Worm (Caenorhabditis elegans) whole organism, L4 larva: ENCODE measurements around the gene Y22D7AL.16.

Source experiments
- F26F4.8 ChIP-seq: fragments of 200-800 bp; sonication (Bioruptor generic); conservative IDR thresholded peaks from 2 replicates; pipeline ENCODE4 v1.3.6; 2022; ENCODE audit warnings: missing genetic modification characterization, missing compliant biosample characterization
- T20F7.1 ChIP-seq: fragments of 200-800 bp; sonication (Bioruptor generic); optimal IDR thresholded peaks from 2 replicates; lab custom pipeline; 2018; ENCODE audit warnings: mild to moderate bottlenecking, missing genetic modification characterization, missing compliant biosample characterization
- Y105C5A.15 ChIP-seq: fragments of 200-800 bp; sonication (Bioruptor generic); IDR thresholded peaks from 2 replicates; pipeline ENCODE4 v1.3.6; 2022; ENCODE audit warnings: missing genetic modification characterization, missing compliant biosample characterization
- Y48G9A.11 ChIP-seq: fragments of 200-800 bp; sonication (Bioruptor generic); IDR thresholded peaks from 2 replicates; pipeline ENCODE4 v1.3.6; 2022; ENCODE audit warnings: missing genetic modification reagents, missing genetic modification characterization, missing compliant biosample characterization
- Y75B8A.6 ChIP-seq: fragments of 200-800 bp; sonication (Bioruptor generic); IDR thresholded peaks from 2 replicates; pipeline ENCODE4 v1.3.6; 2022; ENCODE audit warnings: missing genetic modification reagents, missing genetic modification characterization, missing compliant biosample characterization
- ZK546.5 ChIP-seq, 2 experiments: sonication (generic microtip); optimal IDR thresholded peaks; 2 replicates each; lab custom pipeline; 2017; ENCODE audit warnings: missing biosample characterization in 2 of 2, missing genetic modification characterization in 2 of 2
- aha-1 ChIP-seq: fragments of 150-350 bp; peaks from one replicate; lab custom pipeline; 2014; ENCODE audit warnings: missing biosample characterization, missing genetic modification characterization
- ceh-20 ChIP-seq: fragments of 200-800 bp; sonication (Bioruptor generic); IDR thresholded peaks from 2 replicates; pipeline ENCODE4 v1.3.6; 2022; ENCODE audit warnings: missing genetic modification reagents, missing genetic modification characterization, missing compliant biosample characterization
- ceh-28 ChIP-seq: fragments of 150-350 bp; optimal IDR thresholded peaks from 2 replicates; lab custom pipeline; 2014; ENCODE audit warnings: missing biosample characterization, missing genetic modification reagents, missing genetic modification characterization
- ctbp-1 ChIP-seq: fragments of 200-800 bp; sonication (Bioruptor generic); IDR thresholded peaks from 2 replicates; pipeline ENCODE4 v1.3.6; 2022; ENCODE audit warnings: missing genetic modification reagents, missing genetic modification characterization, missing compliant biosample characterization
- daf-12 ChIP-seq: fragments of 150-350 bp; optimal IDR thresholded peaks from 2 replicates; lab custom pipeline; 2014; ENCODE audit warnings: missing biosample characterization, missing genetic modification reagents, missing genetic modification characterization
- daf-16 ChIP-seq, 3 experiments: sonication (generic microtip); optimal IDR thresholded peaks; 2 replicates each; lab custom pipeline; 2016 to 2017; ENCODE audit warnings: missing genetic modification characterization in 3 of 3, missing genetic modification reagents in 3 of 3, mild to moderate bottlenecking in 2 of 3, missing compliant biosample characterization in 2 of 3, missing biosample characterization in 1 of 3, moderate library complexity in 1 of 3
- daf-8 ChIP-seq: fragments of 200-800 bp; sonication (Bioruptor generic); IDR thresholded peaks from 2 replicates; pipeline ENCODE4 v1.3.6; 2022; ENCODE audit warnings: missing genetic modification characterization, missing compliant biosample characterization
- fos-1 ChIP-seq: fragments of 150-350 bp; optimal IDR thresholded peaks from 2 replicates; lab custom pipeline; 2014; ENCODE audit warnings: missing biosample characterization, missing genetic modification characterization
- gei-8 ChIP-seq: fragments of 200-800 bp; sonication (Bioruptor generic); optimal IDR thresholded peaks from 2 replicates; lab custom pipeline; 2018; ENCODE audit warnings: mild to moderate bottlenecking, missing genetic modification characterization, missing compliant biosample characterization
- hif-1 ChIP-seq, 2 experiments: sonication (generic microtip); optimal IDR thresholded peaks; 2 replicates each; lab custom pipeline; 2016 to 2017; ENCODE audit warnings: missing compliant biosample characterization in 2 of 2, missing genetic modification characterization in 2 of 2, missing genetic modification reagents in 2 of 2, missing genotype in 2 of 2, mild to moderate bottlenecking in 1 of 2
- hlh-11 ChIP-seq: fragments of 200-800 bp; sonication (Bioruptor generic); optimal IDR thresholded peaks from 2 replicates; lab custom pipeline; 2018; ENCODE audit warnings: mild to moderate bottlenecking, missing genetic modification characterization, missing compliant biosample characterization
- hmg-1.1 ChIP-seq: fragments of 200-800 bp; sonication (Bioruptor generic); IDR thresholded peaks from 2 replicates; pipeline ENCODE4 v1.3.6; 2022; ENCODE audit warnings: missing genetic modification reagents, missing genetic modification characterization, missing compliant biosample characterization
- lim-7 ChIP-seq: fragments of 200-800 bp; sonication (Bioruptor generic); IDR thresholded peaks from 2 replicates; pipeline ENCODE4 v1.3.6; 2022; ENCODE audit warnings: missing genetic modification characterization, missing compliant biosample characterization
- madf-9 ChIP-seq: fragments of 200-800 bp; sonication (Bioruptor generic); conservative IDR thresholded peaks from 2 replicates; pipeline ENCODE4 v1.3.6; 2022; ENCODE audit warnings: missing genetic modification reagents, missing genetic modification characterization, missing compliant biosample characterization
- mdt-29 ChIP-seq: fragments of 200-800 bp; sonication (Bioruptor generic); IDR thresholded peaks from 2 replicates; pipeline ENCODE4 v1.3.6; 2022; ENCODE audit warnings: missing genetic modification reagents, missing genetic modification characterization, missing compliant biosample characterization
- mes-2 ChIP-seq: sonication (generic microtip); optimal IDR thresholded peaks from 2 replicates; lab custom pipeline; 2016; ENCODE audit warnings: missing genotype, mild to moderate bottlenecking, missing genetic modification characterization, missing compliant biosample characterization; ENCODE audit not compliant: poor library complexity, severe bottlenecking
- nhr-41 ChIP-seq: fragments of 200-800 bp; sonication (Bioruptor generic); IDR thresholded peaks from 2 replicates; pipeline ENCODE4 v1.3.6; 2022; ENCODE audit warnings: missing genetic modification reagents, missing genetic modification characterization, missing compliant biosample characterization
- php-3 ChIP-seq: fragments of 200-800 bp; sonication (Bioruptor generic); IDR thresholded peaks from 2 replicates; pipeline ENCODE4 v1.3.6; 2022; ENCODE audit warnings: missing genetic modification reagents, missing genetic modification characterization, missing compliant biosample characterization
- pqm-1 ChIP-seq: sonication (generic microtip); optimal IDR thresholded peaks from 2 replicates; lab custom pipeline; 2017; ENCODE audit warnings: missing biosample characterization, missing genetic modification characterization
- sdz-12 ChIP-seq: fragments of 200-800 bp; sonication (Bioruptor generic); optimal IDR thresholded peaks from 2 replicates; lab custom pipeline; 2018; ENCODE audit warnings: mild to moderate bottlenecking, missing genetic modification characterization, missing compliant biosample characterization
- set-16 ChIP-seq: fragments of 200-800 bp; sonication (Bioruptor generic); IDR thresholded peaks from 2 replicates; pipeline ENCODE4 v1.3.6; 2022; ENCODE audit warnings: missing genetic modification reagents, missing genetic modification characterization, missing compliant biosample characterization
- unc-62 ChIP-seq, 3 experiments: fragments of 150-350 bp in 1 of 3; sonication (generic microtip); optimal IDR thresholded peaks in 2 of 3; peaks in 1 of 3; 1 replicate in 1 of 3; 2 replicates in 2 of 3; lab custom pipeline; 2014 to 2017; ENCODE audit warnings: missing biosample characterization in 3 of 3, missing genetic modification characterization in 3 of 3, missing genetic modification reagents in 3 of 3, missing genotype in 1 of 3
- zfp-3 ChIP-seq: fragments of 200-800 bp; sonication (Bioruptor generic); conservative IDR thresholded peaks from 2 replicates; pipeline ENCODE4 v1.3.6; 2022; ENCODE audit warnings: missing genetic modification reagents, missing genetic modification characterization, missing compliant biosample characterization
- ztf-7 ChIP-seq: fragments of 150-350 bp; optimal IDR thresholded peaks from 2 replicates; lab custom pipeline; 2014; ENCODE audit warnings: missing biosample characterization, missing genetic modification characterization

The Y22D7AL.16 gene

DNA sequence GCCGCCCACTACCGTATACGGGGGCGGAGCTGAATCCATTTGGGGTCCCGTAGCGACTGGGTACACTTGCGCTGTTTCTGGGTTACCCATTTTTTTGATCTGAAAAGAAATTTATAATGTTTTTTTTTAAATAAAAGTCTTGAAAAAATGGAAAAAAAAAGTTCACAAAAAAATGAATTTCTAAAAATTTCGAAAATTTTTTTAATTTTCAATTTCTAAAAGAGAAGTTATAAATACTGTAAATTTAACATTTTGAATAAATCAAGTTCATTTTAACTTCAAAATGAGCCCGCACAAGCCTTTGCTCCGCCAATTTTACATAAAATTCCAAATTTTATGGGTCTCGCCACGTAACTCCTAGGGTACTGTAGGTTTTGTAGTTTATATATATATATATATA is 5.3 kb downstream of the Y22D7AL.16 start, which contains the start of gene Y22D7AL.15:
Gene Y22D7AL.15, minus strand, starts transcription at position 101 of the 400 bp plus-strand sequence.
- TF ChIP-seq gei-8 (no peak), set-16 (GFP tag; lab: Robert Waterston, UW) (peak; percentile 17; the same call in 1 of the 2 replicates)

DNA sequence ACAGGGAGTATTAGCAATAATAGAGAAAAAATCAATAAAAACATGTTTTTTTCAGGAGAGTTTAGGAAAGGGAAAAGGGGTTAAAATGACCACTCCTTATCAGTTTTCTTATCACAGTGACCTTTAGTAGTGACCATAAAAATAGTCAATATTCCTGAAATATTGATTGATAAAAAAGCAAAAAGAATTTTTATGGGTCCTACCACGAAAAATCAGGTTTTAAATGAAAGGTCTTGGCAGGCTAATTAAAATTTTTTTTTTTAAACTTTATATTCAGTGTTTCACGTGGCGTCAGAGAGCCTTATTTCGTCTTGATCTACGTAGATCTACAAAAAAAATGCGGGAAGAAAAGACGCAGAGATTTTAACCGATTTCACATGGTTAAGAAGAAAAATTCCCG is 7.6 kb downstream of the Y22D7AL.16 start, which contains the start of gene cht-4:
Gene cht-4, minus strand, starts transcription at position 101 of the 400 bp plus-strand sequence.
- TF ChIP-seq unc-62 (GFP tag; optimal IDR thresholded peaks at IDR 0.05 in 1 of 2; lab: Kevin White, UChicago), result no peak
- TF ChIP-seq unc-62 (tag; optimal IDR thresholded peaks at IDR 0.05; lab: Kevin White, UChicago), result no peak
- TF ChIP-seq daf-16 (GFP tag; optimal IDR thresholded peaks at IDR 0.05; lab: Kevin White, UChicago), result no peak
- peak; percentile 46 for TF ChIP-seq daf-16 (tag; optimal IDR thresholded peaks at IDR 0.05; lab: Kevin White, UChicago)

DNA sequence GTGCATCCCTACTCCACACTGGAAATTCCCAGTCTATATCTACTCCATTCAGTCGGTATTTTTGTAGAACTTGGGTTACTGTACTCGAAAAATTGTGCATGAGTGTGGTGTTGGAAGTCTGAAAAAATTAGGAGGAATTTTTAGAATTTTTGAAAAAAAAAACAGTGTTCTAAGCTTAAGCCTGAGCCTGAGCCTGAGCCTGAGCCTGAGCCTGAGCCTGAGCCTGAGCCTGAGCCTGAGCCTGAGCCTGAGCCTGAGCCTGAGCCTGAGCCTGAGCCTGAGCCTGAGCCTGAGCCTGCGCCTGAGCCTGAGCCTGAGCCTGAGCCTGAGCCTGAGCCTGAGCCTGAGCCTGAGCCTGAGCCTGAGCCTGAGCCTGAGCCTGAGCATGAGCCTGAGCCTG is 8.7 kb downstream of the Y22D7AL.16 start:
- TF ChIP-seq set-16 (GFP tag; lab: Robert Waterston, UW), result peak; percentile 43; the same call in 1 of the 2 replicates

DNA sequence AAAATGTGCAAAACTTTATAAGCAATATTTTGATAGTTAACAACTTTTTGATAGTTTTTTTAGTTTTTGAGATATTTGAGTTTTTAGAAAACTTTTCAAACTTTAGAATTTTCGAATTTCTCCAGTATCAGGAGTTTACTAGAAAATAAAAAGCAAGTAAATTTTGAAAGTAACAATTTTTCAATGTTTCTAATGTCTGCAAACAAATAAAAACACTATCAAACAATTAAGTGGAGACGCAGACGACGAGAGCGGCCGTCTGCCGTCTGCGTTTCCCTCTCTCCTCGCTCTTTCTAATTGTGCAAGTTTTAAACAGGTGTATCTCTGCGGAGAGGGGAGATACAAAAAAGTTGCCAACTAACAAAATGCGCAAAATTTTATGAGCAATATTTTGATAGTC is 12.1 kb downstream of the Y22D7AL.16 start:
- TF ChIP-seq aha-1 (tag; lab: Kevin White, UChicago) (peak; percentile 79), Y75B8A.6 (GFP tag; lab: Robert Waterston, UW) (no peak)
- TF ChIP-seq, all 104 proteins: peak for 1

DNA sequence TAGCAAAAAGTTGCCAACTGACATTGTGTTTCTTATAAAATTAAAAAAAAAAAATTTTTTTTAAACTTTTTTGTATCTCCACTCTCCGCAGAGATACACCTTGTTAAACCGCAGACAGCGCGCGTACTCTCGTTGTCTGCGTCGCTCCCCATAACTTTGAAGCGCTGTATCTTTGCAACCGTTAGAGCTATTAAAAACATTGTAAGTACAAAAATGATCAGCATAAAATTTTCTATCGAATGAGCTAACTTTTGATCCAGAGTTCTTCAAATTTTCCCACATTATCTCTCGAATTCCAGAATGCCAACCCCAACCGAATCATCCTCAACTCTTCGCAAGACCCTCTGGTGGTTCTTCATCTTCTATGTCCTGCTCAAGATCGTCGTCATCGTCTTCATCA is 12.8 kb downstream of the Y22D7AL.16 start, which contains the start of gene Y22D7AL.1:
Gene Y22D7AL.1, plus strand, starts transcription at position 301 of the 400 bp plus-strand sequence.
- TF ChIP-seq madf-9 (GFP tag; lab: Robert Waterston, UW), result no peak
- no peak for TF ChIP-seq daf-16 (GFP tag; optimal IDR thresholded peaks at IDR 0.05; lab: Kevin White, UChicago)
- TF ChIP-seq daf-16 (tag; optimal IDR thresholded peaks at IDR 0.05; lab: Kevin White, UChicago), result no peak
- TF ChIP-seq ztf-7, result no peak
- TF ChIP-seq zfp-3, result no peak
- TF ChIP-seq nhr-41, result no peak
- no peak for TF ChIP-seq Y48G9A.11 (GFP tag; lab: Robert Waterston, UW)
- TF ChIP-seq ctbp-1, result no peak

DNA sequence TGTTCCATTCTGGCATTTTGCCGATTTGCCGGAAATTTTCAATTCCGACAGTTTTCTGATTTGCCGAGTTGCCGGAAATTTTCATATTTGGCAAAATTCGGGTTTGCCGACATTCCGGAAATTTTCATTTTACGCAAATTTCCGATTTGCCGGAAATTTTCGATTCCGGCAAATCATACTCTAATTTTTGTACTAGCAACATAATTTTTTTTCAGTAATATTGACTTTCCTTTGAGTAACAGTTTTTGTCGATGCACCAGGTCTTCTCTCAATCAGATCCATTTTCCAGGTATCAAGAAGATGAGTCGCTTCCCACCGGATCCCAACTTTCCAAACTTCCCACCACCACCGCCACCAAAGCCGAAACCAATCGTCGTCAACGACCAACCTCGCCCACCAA is 23.9 kb downstream of the Y22D7AL.16 start, which contains the start of gene Y22D7AL.3:
Gene Y22D7AL.3, plus strand, starts transcription at position 301 of the 400 bp plus-strand sequence.
- TF ChIP-seq hif-1 (tag; optimal IDR thresholded peaks at IDR 0.05; lab: Kevin White, UChicago), result no peak
- TF ChIP-seq aha-1 (tag; lab: Kevin White, UChicago), result peak; percentile 28

DNA sequence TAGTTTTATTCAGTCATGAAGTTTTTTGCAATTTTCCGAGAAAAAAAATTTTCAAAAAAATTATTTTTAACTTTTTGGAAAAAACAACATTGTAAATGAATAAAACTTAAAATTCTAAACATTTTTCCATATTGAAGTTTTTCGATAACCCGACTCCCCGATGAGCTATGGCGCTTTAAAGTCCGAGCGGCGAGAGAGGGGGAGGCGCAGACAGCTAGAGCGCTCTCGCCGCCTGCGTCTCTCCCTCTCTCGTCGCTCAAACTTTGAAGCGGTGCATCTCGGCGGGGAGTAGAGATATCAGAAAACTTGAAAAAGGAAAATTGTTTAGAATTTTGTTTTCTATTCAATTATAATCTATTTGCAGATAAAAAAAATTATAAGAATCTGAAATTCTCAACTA is 26.7 kb downstream of the Y22D7AL.16 start:
- TF ChIP-seq pqm-1 (tag; lab: Kevin White, UChicago), result no peak
- TF ChIP-seq Y105C5A.15 (GFP tag; lab: Robert Waterston, UW), result no peak
- TF ChIP-seq daf-12 (tag; lab: Kevin White, UChicago), result no peak
- peak; percentile 82 for TF ChIP-seq set-16 (GFP tag; lab: Robert Waterston, UW)
- TF ChIP-seq lim-7 (GFP tag; lab: Robert Waterston, UW), result no peak
- no peak for TF ChIP-seq daf-8
- no peak for TF ChIP-seq hmg-1.1 (GFP tag; lab: Robert Waterston, UW)

DNA sequence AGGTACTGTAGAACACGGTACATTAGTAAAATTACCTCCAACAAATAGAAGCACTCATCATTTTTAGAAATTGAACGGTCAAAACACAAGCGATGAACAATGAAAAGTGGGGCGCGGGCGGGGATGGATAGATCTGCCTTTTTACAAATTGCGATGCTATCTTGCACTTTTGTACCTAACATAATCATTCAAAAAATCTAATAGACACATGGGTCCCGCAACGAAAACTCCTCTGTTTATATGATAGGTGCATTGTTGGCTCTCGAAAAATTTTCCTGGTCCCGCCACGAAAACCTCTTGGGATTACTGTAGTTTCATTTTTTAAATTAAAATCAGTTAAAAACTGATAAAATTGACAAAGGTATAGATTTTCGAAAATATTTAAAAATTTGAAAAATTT is 30.7 kb downstream of the Y22D7AL.16 start, which contains the start of gene Y22D7AL.11:
Gene Y22D7AL.11, minus strand, starts transcription at position 101 of the 400 bp plus-strand sequence.
- no peak for TF ChIP-seq ctbp-1
- no peak for TF ChIP-seq ceh-28 (tag; lab: Kevin White, UChicago)
- no peak for TF ChIP-seq F26F4.8 (GFP tag; lab: Robert Waterston, UW)
- TF ChIP-seq fos-1 (tag; lab: Kevin White, UChicago), result no peak

DNA sequence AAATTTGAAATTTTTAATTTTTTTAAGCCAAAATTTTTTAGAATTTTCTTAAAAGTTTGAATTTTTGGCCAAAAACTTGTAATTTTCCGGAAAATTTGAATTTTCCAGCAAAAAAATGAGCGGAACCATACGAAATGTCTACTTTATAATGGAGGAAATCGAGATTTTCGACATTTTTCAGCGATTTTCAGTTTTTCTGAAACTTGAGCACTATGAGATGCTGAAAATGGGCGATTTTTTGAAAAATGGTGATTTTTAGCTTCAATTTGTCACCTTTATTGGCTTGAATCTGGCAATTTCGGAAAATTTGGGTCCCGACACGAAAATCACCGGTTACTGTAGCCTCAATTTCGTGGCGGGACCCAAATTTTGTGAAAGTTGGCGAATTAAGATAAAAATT is 38.5 kb downstream of the Y22D7AL.16 start, which contains the start of gene Y22D7AL.4:
Gene Y22D7AL.4, plus strand, starts transcription at position 109 of the 400 bp plus-strand sequence.
- TF ChIP-seq hlh-11 (tag; lab: Kevin White, UChicago), result peak; percentile 10
- TF ChIP-seq ztf-7, result no peak
- no peak for TF ChIP-seq ceh-20 (GFP tag; lab: Robert Waterston, UW)
- TF ChIP-seq mdt-29, result 0 out of 2 replicates have a peak, but pooled peaks have one; percentile 27
- TF ChIP-seq sdz-12 (GFP tag; lab: Kevin White, UChicago), result peak; percentile 6
- no peak for TF ChIP-seq T20F7.1 (GFP tag; lab: Kevin White, UChicago)
- no peak for TF ChIP-seq ZK546.5 (tag; optimal IDR thresholded peaks at IDR 0.05; lab: Kevin White, UChicago)
- TF ChIP-seq mes-2 (tag; lab: Kevin White, UChicago), result no peak
- no peak for TF ChIP-seq daf-16 (GFP tag; optimal IDR thresholded peaks at IDR 0.05; lab: Kevin White, UChicago)
- no peak for TF ChIP-seq daf-16 (tag; optimal IDR thresholded peaks at IDR 0.05; lab: Kevin White, UChicago)
- peak; percentile 2 for TF ChIP-seq aha-1 (tag; lab: Kevin White, UChicago)
- TF ChIP-seq php-3 (GFP tag; lab: Robert Waterston, UW), result no peak
- TF ChIP-seq, all 104 proteins: peak for 4
